Fruit fly (Drosophila melanogaster) whole organism, adult: Measurements from ENCODE around the gene CG14340.

Experiments used
- CG11617 ChIP-seq: fragments of 200-800 bp; sonication (Bioruptor generic); optimal IDR thresholded peaks from 2 replicates; lab custom pipeline; 2017; ENCODE audit warnings: mild to moderate bottlenecking, missing biosample characterization, missing genetic modification reagents, missing genetic modification characterization
- CG14711 ChIP-seq: fragments of 200-800 bp; sonication (Bioruptor generic); optimal IDR thresholded peaks from 2 replicates; lab custom pipeline; 2018; ENCODE audit warnings: missing biosample characterization, mild to moderate bottlenecking, missing genetic modification characterization, moderate library complexity
- CG1620 ChIP-seq: fragments of 200-800 bp; sonication (Bioruptor generic); optimal IDR thresholded peaks from 2 replicates; lab custom pipeline; 2016; ENCODE audit warnings: missing biosample characterization, missing genetic modification characterization
- CG7045 ChIP-seq: fragments of 200-800 bp; sonication (Bioruptor generic); optimal IDR thresholded peaks from 2 replicates; lab custom pipeline; 2017; ENCODE audit warnings: missing biosample characterization, mild to moderate bottlenecking, missing genetic modification characterization
- CG7101 ChIP-seq: fragments of 200-800 bp; sonication (Bioruptor generic); optimal IDR thresholded peaks from 2 replicates; lab custom pipeline; 2018; ENCODE audit warnings: missing biosample characterization, mild to moderate bottlenecking, missing genetic modification characterization, moderate library complexity
- cic ChIP-seq: fragments of 200-800 bp; sonication (Bioruptor generic); optimal IDR thresholded peaks from 2 replicates; lab custom pipeline; 2017; ENCODE audit warnings: missing biosample characterization, mild to moderate bottlenecking, missing genetic modification characterization, moderate library complexity
- cnc ChIP-seq, 2 experiments: fragments of >200 bp; optimal IDR thresholded peaks; 2 replicates each; lab custom pipeline; 2017
- kay ChIP-seq: fragments of 200-800 bp; sonication (Bioruptor generic); peaks from one replicate; lab custom pipeline; 2016; ENCODE audit warnings: missing biosample characterization, missing genetic modification characterization, borderline replicate concordance
- ovo ChIP-seq: fragments of 200-800 bp; sonication (Bioruptor generic); optimal IDR thresholded peaks from 2 replicates; lab custom pipeline; 2016; ENCODE audit warnings: missing biosample characterization, missing genetic modification characterization
- pad ChIP-seq: fragments of 200-800 bp; sonication (Bioruptor generic); optimal IDR thresholded peaks from 3 replicates; lab custom pipeline; 2017; ENCODE audit warnings: missing biosample characterization, missing genetic modification characterization, mild to moderate bottlenecking, moderate library complexity, missing genetic modification reagents

dm6 chr2L:1086312-1086906, 26.3 kb upstream of the CG14340 start:
- TF ChIP-seq CG7045 (GFP tag; lab: Kevin White, UChicago) (peak; percentile 73), kay (no peak), pad (GFP tag; lab: Kevin White, UChicago) (peak; percentile 2), cnc (optimal IDR thresholded peaks at IDR 0.05; lab: Kevin White, UChicago) (no peak), ovo (GFP tag; lab: Kevin White, UChicago) (no peak), CG11617 (GFP tag; lab: Kevin White, UChicago) (no peak), CG1620 (GFP tag; lab: Kevin White, UChicago) (no peak), CG14711 (tag; lab: Kevin White, UChicago) (peak; percentile 31), cic (GFP tag; lab: Kevin White, UChicago) (no peak), CG7101 (tag; lab: Kevin White, UChicago) (no peak)
